Fruit fly (Drosophila melanogaster) whole organism, embryonic: ENCODE measurements around the gene Pph13.

Experiments used
- CG10147 ChIP-seq: fragments of 200-800 bp; sonication (Bioruptor generic); optimal IDR thresholded peaks from 2 replicates; lab custom pipeline; 2019; ENCODE audit warnings: missing biosample characterization, mild to moderate bottlenecking, missing genetic modification characterization, moderate library complexity
- CG10543 ChIP-seq: fragments of 200-800 bp; sonication (Bioruptor generic); optimal IDR thresholded peaks from 3 replicates; lab custom pipeline; 2017; ENCODE audit warnings: missing biosample characterization, mild to moderate bottlenecking, missing genetic modification characterization, moderate library complexity
- CG11723 ChIP-seq: fragments of 200-800 bp; sonication (Bioruptor generic); optimal IDR thresholded peaks from 2 replicates; lab custom pipeline; 2017; ENCODE audit warnings: missing biosample characterization, mild to moderate bottlenecking, missing genetic modification characterization
- CG12391 ChIP-seq: fragments of 200-800 bp; sonication (Bioruptor generic); optimal IDR thresholded peaks from 3 replicates; lab custom pipeline; 2018; ENCODE audit warnings: missing biosample characterization, mild to moderate bottlenecking, missing genetic modification characterization, moderate library complexity
- CG13624 ChIP-seq: fragments of 200-800 bp; sonication (Bioruptor generic); optimal IDR thresholded peaks from 2 replicates; lab custom pipeline; 2016; ENCODE audit warnings: missing biosample characterization, missing genetic modification characterization
- CG15514 ChIP-seq: fragments of 200-800 bp; sonication (Bioruptor generic); optimal IDR thresholded peaks from 3 replicates; lab custom pipeline; 2017; ENCODE audit warnings: missing biosample characterization, missing genetic modification characterization, mild to moderate bottlenecking, moderate library complexity, missing genetic modification reagents
- CG16779 ChIP-seq: fragments of 200-800 bp; sonication (Bioruptor generic); IDR thresholded peaks from 2 replicates; pipeline ENCODE4 v1.3.6; 2022; ENCODE audit warnings: missing biosample characterization, missing genetic modification characterization
- CG17568 ChIP-seq: fragments of 200-800 bp; sonication (Bioruptor generic); optimal IDR thresholded peaks from 2 replicates; lab custom pipeline; 2018; ENCODE audit warnings: missing biosample characterization, mild to moderate bottlenecking, missing genetic modification characterization, moderate library complexity
- CG2116 ChIP-seq: fragments of 200-800 bp; sonication (Bioruptor generic); optimal IDR thresholded peaks from 3 replicates; lab custom pipeline; 2018; ENCODE audit warnings: missing biosample characterization, mild to moderate bottlenecking, missing genetic modification characterization
- CG34422 ChIP-seq: fragments of 200-800 bp; sonication (Bioruptor generic); IDR thresholded peaks from 3 replicates; pipeline ENCODE4 v1.3.6; 2022; ENCODE audit warnings: missing biosample characterization, missing genetic modification characterization
- CG3995 ChIP-seq: fragments of 200-800 bp; sonication (Bioruptor generic); optimal IDR thresholded peaks from 3 replicates; lab custom pipeline; 2016; ENCODE audit warnings: missing biosample characterization, missing genetic modification characterization
- CG5180 ChIP-seq: fragments of 200-800 bp; sonication (Bioruptor generic); optimal IDR thresholded peaks from 3 replicates; lab custom pipeline; 2017; ENCODE audit warnings: missing biosample characterization, missing genetic modification characterization, mild to moderate bottlenecking, moderate library complexity, missing genetic modification reagents
- CG6254 ChIP-seq: fragments of 200-800 bp; sonication (Bioruptor generic); optimal IDR thresholded peaks from 3 replicates; lab custom pipeline; 2017; ENCODE audit warnings: mild to moderate bottlenecking, missing biosample characterization, missing genetic modification reagents, missing genetic modification characterization
- CG7372 ChIP-seq: fragments of 200-800 bp; sonication (Bioruptor generic); IDR thresholded peaks from 2 replicates; pipeline ENCODE4 v1.3.6; 2022; ENCODE audit warnings: missing biosample characterization, missing genetic modification characterization
- CG8290 ChIP-seq, 3 experiments: fragments of 200-800 bp; sonication (Bioruptor generic); optimal IDR thresholded peaks; 2 replicates each; lab custom pipeline; 2016 to 2019; ENCODE audit warnings: missing biosample characterization in 3 of 3, missing genetic modification characterization in 3 of 3, mild to moderate bottlenecking in 2 of 3, moderate library complexity in 1 of 3
- CG8388 ChIP-seq: fragments of 200-800 bp; sonication (Bioruptor generic); optimal IDR thresholded peaks from 2 replicates; lab custom pipeline; 2019; ENCODE audit warnings: missing biosample characterization, mild to moderate bottlenecking, missing genetic modification characterization, moderate library complexity
- CG8478 ChIP-seq: fragments of >200 bp; optimal IDR thresholded peaks from 2 replicates; lab custom pipeline; 2018
- Dbx ChIP-seq: fragments of 200-800 bp; sonication (Bioruptor generic); IDR thresholded peaks from 3 replicates; pipeline ENCODE4 v1.3.6; 2022; ENCODE audit warnings: missing biosample characterization, missing genetic modification characterization
- Dref ChIP-seq: fragments of 200-800 bp; sonication (Bioruptor generic); IDR thresholded peaks from 2 replicates; pipeline ENCODE4 v1.3.6; 2022; ENCODE audit warnings: missing biosample characterization, missing genetic modification characterization
- E2f2 ChIP-seq: fragments of 200-800 bp; sonication (Bioruptor generic); IDR thresholded peaks from 2 replicates; pipeline ENCODE4 v1.3.6; 2022; ENCODE audit warnings: missing biosample characterization, missing genetic modification characterization
- Hey ChIP-seq: fragments of 200-800 bp; sonication (Bioruptor generic); optimal IDR thresholded peaks from 3 replicates; lab custom pipeline; 2018; ENCODE audit warnings: missing biosample characterization, mild to moderate bottlenecking, missing genetic modification characterization
- HmgZ ChIP-seq: fragments of 200-800 bp; sonication (Bioruptor generic); optimal IDR thresholded peaks from 2 replicates; lab custom pipeline; 2018; ENCODE audit warnings: missing biosample characterization, mild to moderate bottlenecking, missing genetic modification characterization
- Hr39 ChIP-seq: fragments of >200 bp; optimal IDR thresholded peaks from 2 replicates; lab custom pipeline; 2017
- MBD-R2 ChIP-seq: fragments of 200-800 bp; sonication (Bioruptor generic); IDR thresholded peaks from 2 replicates; pipeline ENCODE4 v1.3.6; 2022; ENCODE audit warnings: missing biosample characterization, missing genetic modification characterization
- MESR4 ChIP-seq: fragments of 200-800 bp; sonication (Bioruptor generic); optimal IDR thresholded peaks from 2 replicates; lab custom pipeline; 2018; ENCODE audit warnings: missing biosample characterization, mild to moderate bottlenecking, missing genetic modification characterization, moderate library complexity
- Pdp1 ChIP-seq, 2 experiments: fragments of 200-800 bp; sonication (Bioruptor generic); optimal IDR thresholded peaks; 3 replicates each; lab custom pipeline; 2016; ENCODE audit warnings: missing biosample characterization in 2 of 2, missing genetic modification characterization in 2 of 2, mild to moderate bottlenecking in 1 of 2, moderate library complexity in 1 of 2
- Sry-β ChIP-seq: fragments of 200-800 bp; sonication (Bioruptor generic); optimal IDR thresholded peaks from 2 replicates; lab custom pipeline; 2018; ENCODE audit warnings: missing biosample characterization, mild to moderate bottlenecking, missing genetic modification characterization, moderate library complexity
- Sry-δ ChIP-seq: fragments of 200-800 bp; sonication (Bioruptor generic); optimal IDR thresholded peaks from 2 replicates; lab custom pipeline; 2016; ENCODE audit warnings: missing biosample characterization, missing genetic modification characterization
- Ssrp ChIP-seq: fragments of 200-800 bp; sonication (Bioruptor generic); optimal IDR thresholded peaks from 2 replicates; lab custom pipeline; 2018; ENCODE audit warnings: missing biosample characterization, mild to moderate bottlenecking, missing genetic modification characterization, moderate library complexity
- TFAM ChIP-seq: fragments of 200-800 bp; sonication (Bioruptor generic); optimal IDR thresholded peaks from 2 replicates; lab custom pipeline; 2017; ENCODE audit warnings: missing biosample characterization, missing genetic modification characterization, inconsistent platforms
- abd-A ChIP-seq: fragments of 200-800 bp; sonication (Bioruptor generic); optimal IDR thresholded peaks from 3 replicates; lab custom pipeline; 2019; ENCODE audit warnings: missing biosample characterization, mild to moderate bottlenecking, missing genetic modification characterization, moderate library complexity
- amos ChIP-seq: fragments of 200-800 bp; sonication (Bioruptor generic); IDR thresholded peaks from 2 replicates; pipeline ENCODE4 v1.3.6; 2022; ENCODE audit warnings: missing biosample characterization, missing genetic modification characterization; ENCODE audit not compliant: partially characterized antibody
- cas ChIP-seq: fragments of 200-800 bp; sonication (Bioruptor generic); IDR thresholded peaks from 2 replicates; pipeline ENCODE4 v1.3.6; 2022; ENCODE audit warnings: missing biosample characterization, missing genetic modification characterization
- cg ChIP-seq: fragments of 200-800 bp; sonication (Bioruptor generic); optimal IDR thresholded peaks from 3 replicates; lab custom pipeline; 2019; ENCODE audit warnings: missing biosample characterization, mild to moderate bottlenecking, missing genetic modification characterization, moderate library complexity
- chinmo ChIP-seq: fragments of 200-800 bp; sonication (Bioruptor generic); IDR thresholded peaks from 4 replicates; pipeline ENCODE4 v1.3.6; 2022; ENCODE audit warnings: missing biosample characterization, missing genetic modification characterization; ENCODE audit not compliant: partially characterized antibody
- ci ChIP-seq: fragments of 200-800 bp; sonication (Bioruptor generic); IDR thresholded peaks from 3 replicates; pipeline ENCODE4 v1.3.6; 2022; ENCODE audit warnings: missing biosample characterization, missing genetic modification characterization
- dysf ChIP-seq: fragments of 200-800 bp; sonication (Bioruptor generic); IDR thresholded peaks from 3 replicates; pipeline ENCODE4 v1.3.6; 2022; ENCODE audit warnings: missing biosample characterization, missing genetic modification characterization
- ems ChIP-seq: fragments of 200-800 bp; sonication (Bioruptor generic); optimal IDR thresholded peaks from 3 replicates; lab custom pipeline; 2016; ENCODE audit warnings: missing biosample characterization, missing genetic modification characterization
- grau ChIP-seq: fragments of 200-800 bp; optimal IDR thresholded peaks from 3 replicates; lab custom pipeline; 2019; ENCODE audit warnings: missing biosample characterization, mild to moderate bottlenecking, missing genetic modification characterization, moderate library complexity
- nom ChIP-seq: fragments of 200-800 bp; sonication (Bioruptor generic); optimal IDR thresholded peaks from 2 replicates; lab custom pipeline; 2017; ENCODE audit warnings: missing biosample characterization, missing genetic modification characterization, mild to moderate bottlenecking, moderate library complexity, missing genetic modification reagents
- onecut ChIP-seq: fragments of 200-800 bp; sonication (Bioruptor generic); IDR thresholded peaks from 2 replicates; pipeline ENCODE4 v1.3.6; 2022; ENCODE audit warnings: missing biosample characterization, missing genetic modification characterization
- peb ChIP-seq: fragments of 200-800 bp; sonication (Bioruptor generic); IDR thresholded peaks from 2 replicates; pipeline ENCODE4 v1.3.6; 2022; ENCODE audit warnings: missing biosample characterization, missing genetic modification characterization
- pzg ChIP-seq: fragments of 200-800 bp; sonication (Bioruptor generic); optimal IDR thresholded peaks from 3 replicates; lab custom pipeline; 2018; ENCODE audit warnings: missing biosample characterization, mild to moderate bottlenecking, missing genetic modification characterization, moderate library complexity
- row ChIP-seq: fragments of 200-800 bp; sonication (Bioruptor generic); IDR thresholded peaks from 3 replicates; pipeline ENCODE4 v1.3.6; 2022; ENCODE audit warnings: missing biosample characterization, missing genetic modification characterization
- sd ChIP-seq: fragments of 200-800 bp; sonication (Bioruptor generic); optimal IDR thresholded peaks from 3 replicates; lab custom pipeline; 2018; ENCODE audit warnings: missing biosample characterization, mild to moderate bottlenecking, missing genetic modification characterization, moderate library complexity
- sens-2 ChIP-seq: fragments of 200-800 bp; sonication (Bioruptor generic); IDR thresholded peaks from 2 replicates; pipeline ENCODE4 v1.3.6; 2022; ENCODE audit warnings: missing biosample characterization, missing genetic modification characterization
- zfh2 ChIP-seq: fragments of 200-800 bp; sonication (Bioruptor generic); optimal IDR thresholded peaks from 2 replicates; lab custom pipeline; 2016; ENCODE audit warnings: missing biosample characterization, missing genetic modification characterization

Pph13 gene

dm6 chr2L:552432-552929 lies 24.8 kb upstream of the Pph13 start, which contains the start of gene Ets21C (continued):
- TF ChIP-seq Hr39 (lab: Kevin White, UChicago) (no peak), dysf (GFP tag; lab: Robert Waterston, UW) (peak; percentile 16; the same call in 1 of the 3 replicates), CG5180 (no peak), zfh2 (no peak), pzg (GFP tag; lab: Kevin White, UChicago) (no peak), TFAM (GFP tag; lab: Kevin White, UChicago) (no peak)
- TF ChIP-seq, all 482 proteins: peak for 77

- TF ChIP-seq CG2116, result peak; percentile 11
- TF ChIP-seq CG8290 (GFP tag; optimal IDR thresholded peaks at IDR 0.05; lab: Kevin White, UChicago), result no peak
- peak in 1 of 2 experiments; percentile 43 for TF ChIP-seq CG8290 (tag; optimal IDR thresholded peaks at IDR 0.05; lab: Kevin White, UChicago)
- peak; percentile 35 for TF ChIP-seq CG8478 (lab: Kevin White, UChicago)
- peak; percentile 80 for TF ChIP-seq sd
- TF ChIP-seq cg (GFP tag; lab: Kevin White, UChicago), result peak; percentile 88
- peak; percentile 34 for TF ChIP-seq CG10543 (GFP tag; lab: Kevin White, UChicago)
- TF ChIP-seq CG11723 (GFP tag; lab: Kevin White, UChicago), result no peak
- TF ChIP-seq pzg (GFP tag; lab: Kevin White, UChicago), result peak; percentile 24
- peak; percentile 81; the same call in 1 of the 4 replicates for TF ChIP-seq chinmo (GFP tag; lab: Robert Waterston, UW)
- TF ChIP-seq Sry-δ (GFP tag; lab: Kevin White, UChicago), result peak; percentile 2
- peak; percentile 9 for TF ChIP-seq CG15514 (GFP tag; lab: Kevin White, UChicago)
- TF ChIP-seq Pdp1 (GFP tag; optimal IDR thresholded peaks at IDR 0.05; lab: Kevin White, UChicago), result peak in 1 of 2 experiments; percentile 22
- TF ChIP-seq peb (GFP tag; lab: Robert Waterston, UW), result no peak
- TF ChIP-seq CG16779 (GFP tag; lab: Robert Waterston, UW), result no peak
- TF ChIP-seq CG3995 (GFP tag; lab: Kevin White, UChicago), result peak; percentile 92
- TF ChIP-seq ems, result no peak
- TF ChIP-seq CG12391 (tag; lab: Kevin White, UChicago), result peak; percentile 11
- no peak for TF ChIP-seq cas (GFP tag; lab: Robert Waterston, UW)
- peak; percentile 83 for TF ChIP-seq row
- TF ChIP-seq CG34422 (GFP tag; lab: Robert Waterston, UW), result peak; percentile 13; the same call in 1 of the 3 replicates
- TF ChIP-seq HmgZ (tag; lab: Kevin White, UChicago), result peak; percentile 44
- TF ChIP-seq amos (GFP tag; lab: Robert Waterston, UW), result peak; percentile 14; the same call in 1 of the 2 replicates
- TF ChIP-seq abd-A (tag; lab: Kevin White, UChicago), result no peak
- TF ChIP-seq Dref, result peak; percentile 19; the same call in 1 of the 2 replicates
- TF ChIP-seq MESR4 (GFP tag; lab: Kevin White, UChicago), result no peak
- TF ChIP-seq CG6254 (GFP tag; lab: Kevin White, UChicago), result peak; percentile 86
- TF ChIP-seq Hey (tag; lab: Kevin White, UChicago), result no peak
- TF ChIP-seq ci (GFP tag; lab: Robert Waterston, UW), result peak; percentile 19; the same call in 1 of the 3 replicates
- TF ChIP-seq grau, result peak; percentile 28
- TF ChIP-seq MBD-R2 (GFP tag; lab: Robert Waterston, UW), result peak; percentile 66
- TF ChIP-seq CG10147 (GFP tag; lab: Kevin White, UChicago), result peak; percentile 14
- TF ChIP-seq CG13624 (GFP tag; lab: Kevin White, UChicago), result peak; percentile 55
- peak; percentile 9; the same call in 1 of the 2 replicates for TF ChIP-seq E2f2 (GFP tag; lab: Robert Waterston, UW)
- 0 out of 2 replicates have a peak, but pooled peaks have one; percentile 31 for TF ChIP-seq CG7372 (GFP tag; lab: Robert Waterston, UW)
- TF ChIP-seq Ssrp (tag; lab: Kevin White, UChicago), result no peak
- peak; percentile 29; the same call in 1 of the 2 replicates for TF ChIP-seq sens-2 (GFP tag; lab: Robert Waterston, UW)
- no peak for TF ChIP-seq onecut
- TF ChIP-seq Dbx (GFP tag; lab: Robert Waterston, UW), result no peak
- peak; percentile 91 for TF ChIP-seq Sry-β (GFP tag; lab: Kevin White, UChicago)
- no peak for TF ChIP-seq CG17568
- peak; percentile 52 for TF ChIP-seq nom
- peak; percentile 45 for TF ChIP-seq CG8388 (GFP tag; lab: Kevin White, UChicago)
These were observed 18.0 kb upstream of the Pph13 start, which contains the start of gene Tspo for dm6 chr2L:559311-559710. Gene Tspo (plus strand): TSS chr2L:559612.
